Fruit fly (Drosophila melanogaster): ENCODE measurements around the gene PIG-Wa.

- no peak for TF ChIP-seq CG8478 (optimal IDR thresholded peaks at IDR 0.05)
- no peak for TF ChIP-seq psq (optimal IDR thresholded peaks at IDR 0.05)
- no peak for TF ChIP-seq Dll (optimal IDR thresholded peaks at IDR 0.05)
These were observed 16.9 kb downstream of the PIG-Wa start, which contains the start of gene VGlut for dm6 chr2L:2399897-2400296.

Measured in whole organism.